Worm (Caenorhabditis elegans) whole organism, early embryonic: Measurements from ENCODE around the gene hrpf-2.

ENCODE experiments used
- aly-1 ChIP-seq: sonication (generic microtip); optimal IDR thresholded peaks from 2 replicates; lab custom pipeline; 2016; ENCODE audit warnings: missing genetic modification characterization, missing compliant biosample characterization
- ama-1 ChIP-seq: fragments of 150-350 bp; optimal IDR thresholded peaks from 2 replicates; lab custom pipeline; 2014
- ceh-36 ChIP-seq: sonication (generic microtip); optimal IDR thresholded peaks from 2 replicates; lab custom pipeline; 2016; ENCODE audit warnings: missing genetic modification characterization, inconsistent platforms, missing compliant biosample characterization
- flt-1 ChIP-seq: fragments of 200-800 bp; sonication (Bioruptor generic); IDR thresholded peaks from 2 replicates; pipeline ENCODE4 v1.3.6; 2022; ENCODE audit warnings: missing genetic modification characterization, missing compliant biosample characterization
- pes-1 ChIP-seq: fragments of 200-800 bp; sonication (Bioruptor generic); IDR thresholded peaks from 2 replicates; pipeline ENCODE4 v1.3.6; 2022; ENCODE audit warnings: missing genetic modification reagents, missing genetic modification characterization, missing compliant biosample characterization
- scrt-1 ChIP-seq: fragments of 200-800 bp; sonication (Bioruptor generic); IDR thresholded peaks from 2 replicates; pipeline ENCODE4 v1.3.6; 2022; ENCODE audit warnings: missing genetic modification characterization, missing compliant biosample characterization
- tra-4 ChIP-seq: sonication (generic microtip); optimal IDR thresholded peaks from 2 replicates; lab custom pipeline; 2017; ENCODE audit warnings: missing genetic modification characterization, missing compliant biosample characterization

- no peak for TF ChIP-seq scrt-1
- TF ChIP-seq pes-1: no peak
- no peak for TF ChIP-seq aly-1 (tag; lab: Kevin White, UChicago)
- no peak for TF ChIP-seq tra-4 (tag; lab: Kevin White, UChicago)
- TF ChIP-seq ceh-36: no peak
- no peak for TF ChIP-seq ama-1 (lab: Kevin White, UChicago)
- no peak for TF ChIP-seq flt-1 (GFP tag; lab: Robert Waterston, UW)
Measured at ce11 chrIV:6342431-6342830, 33.9 kb downstream of the hrpf-2 start, which contains the start of gene Y73B6BL.288.
